Worm (Caenorhabditis elegans): Measurements from ENCODE around the gene lgc-40.

ce11 chrX:2335384-2335783 is 24.5 kb upstream of the lgc-40 start, which contains the start of gene T01B6.1:
- TF ChIP-seq sma-9 (GFP tag; optimal IDR thresholded peaks at IDR 0.05) (no peak), sma-9 (tag; optimal IDR thresholded peaks at IDR 0.05) (no peak), ztf-11 (tag; optimal IDR thresholded peaks at IDR 0.05) (no peak), nhr-77 (tag; optimal IDR thresholded peaks at IDR 0.05) (no peak), lsy-2 (tag; optimal IDR thresholded peaks at IDR 0.05) (no peak), unc-62 (GFP tag; optimal IDR thresholded peaks at IDR 0.05) (no peak), F13H6.1 (tag; optimal IDR thresholded peaks at IDR 0.05) (no peak), gmeb-1 (tag; optimal IDR thresholded peaks at IDR 0.05) (no peak), skn-1 (tag; optimal IDR thresholded peaks at IDR 0.05) (no peak), snpc-4 (tag; optimal IDR thresholded peaks at IDR 0.05) (no peak), unc-39 (tag; optimal IDR thresholded peaks at IDR 0.05) (no peak), aly-2 (tag; optimal IDR thresholded peaks at IDR 0.05) (no peak), ceh-82 (tag; optimal IDR thresholded peaks at IDR 0.05) (no peak), ama-1 (optimal IDR thresholded peaks at IDR 0.05) (no peak), mdl-1 (tag; optimal IDR thresholded peaks at IDR 0.05) (no peak)

Measured in whole organism, L2 larva.